Fruit fly (Drosophila melanogaster): ENCODE measurements around the gene CG1722.

CG1722 gene

dm6 chrX:21251048-21251447 lies at the start of gene CG1722:
TSS of gene CG1722 (minus strand) at chrX:21251148.
- TF ChIP-seq CG17801 (GFP tag; optimal IDR thresholded peaks at IDR 0.05; ENCODE audit: partially characterized antibody) = no peak

dm6 chrX:21285001-21285400 lies 34.1 kb upstream of the CG1722 start, which contains the start of gene CG1494:
TSS of gene CG1494 (plus strand) at chrX:21285301.
- TF ChIP-seq CG17801 (GFP tag; optimal IDR thresholded peaks at IDR 0.05; ENCODE audit: partially characterized antibody) = no peak

DNA sequence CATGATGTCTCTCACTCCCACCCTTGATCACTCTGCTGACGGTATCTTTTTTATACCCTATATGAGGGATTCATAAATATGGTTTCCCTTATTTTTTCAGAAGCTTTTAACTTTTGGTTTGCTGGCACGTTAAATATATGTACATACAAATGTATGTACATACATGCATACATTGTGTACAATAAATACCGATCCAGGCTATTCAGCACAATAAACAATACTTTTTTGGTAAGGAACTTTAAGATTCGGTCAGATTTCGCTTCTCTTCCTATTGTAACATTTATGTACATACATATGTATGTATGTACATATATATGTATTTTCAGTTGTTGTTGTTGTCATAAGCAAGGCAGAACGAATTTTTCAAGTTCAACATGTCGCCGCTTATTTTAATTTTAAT lies 31.1 kb upstream of the CG1722 start:
- no peak for TF ChIP-seq CG17801 (GFP tag; optimal IDR thresholded peaks at IDR 0.05; ENCODE audit: partially characterized antibody)

DNA sequence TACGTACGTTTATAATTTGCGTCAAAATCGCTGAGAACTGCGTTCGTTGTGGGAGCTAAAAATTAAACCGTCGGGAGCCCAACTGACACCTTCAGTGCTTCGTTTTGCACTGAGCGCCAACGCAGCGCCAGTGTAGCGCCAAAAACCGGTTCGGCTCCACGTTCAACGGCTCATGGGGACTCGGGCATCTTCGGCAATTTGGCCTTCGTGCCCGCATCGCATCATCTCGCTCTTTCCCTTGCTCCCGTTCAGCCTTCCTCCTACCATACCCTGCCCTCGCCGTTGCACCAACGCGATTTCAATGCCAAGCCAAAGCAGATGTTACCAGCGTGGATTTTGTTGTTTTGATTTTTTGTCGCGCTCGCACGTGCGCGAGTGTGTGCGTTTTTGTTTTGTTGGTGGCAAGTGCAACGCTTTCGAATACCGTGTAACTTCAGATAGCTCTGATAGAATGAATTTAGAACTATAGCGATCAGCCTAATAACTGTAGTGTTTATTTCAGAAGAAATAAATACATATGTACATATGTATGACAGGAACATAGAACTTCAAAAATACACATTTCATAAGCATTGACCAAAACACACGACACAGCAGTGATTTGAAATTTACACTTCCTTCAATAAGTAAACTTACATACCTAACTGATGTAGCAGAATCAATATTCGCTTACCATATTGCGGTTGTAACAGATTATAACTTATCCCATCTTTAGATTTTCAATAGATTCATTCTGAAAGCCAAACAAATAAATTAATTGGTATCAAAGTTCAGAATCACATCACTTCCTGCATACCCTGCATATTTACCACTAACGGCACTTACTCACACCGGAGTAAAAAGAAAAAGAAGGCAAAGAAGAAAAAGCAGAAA lies 30.3 kb upstream of the CG1722 start, which contains the start of gene Mnr:
TSS of gene Mnr (minus strand) at position 133 of the 873 bp plus-strand sequence.
- TF ChIP-seq CG17801 (GFP tag; optimal IDR thresholded peaks at IDR 0.05; ENCODE audit: partially characterized antibody) = peak; percentile 10

dm6 chrX:21280629-21281028 lies 29.7 kb upstream of the CG1722 start:
- TF ChIP-seq CG17801 (GFP tag; optimal IDR thresholded peaks at IDR 0.05; ENCODE audit: partially characterized antibody) = no peak

dm6 chrX:21279311-21279890 lies 28.5 kb upstream of the CG1722 start:
- TF ChIP-seq CG17801 (GFP tag; optimal IDR thresholded peaks at IDR 0.05; ENCODE audit: partially characterized antibody) = no peak

DNA sequence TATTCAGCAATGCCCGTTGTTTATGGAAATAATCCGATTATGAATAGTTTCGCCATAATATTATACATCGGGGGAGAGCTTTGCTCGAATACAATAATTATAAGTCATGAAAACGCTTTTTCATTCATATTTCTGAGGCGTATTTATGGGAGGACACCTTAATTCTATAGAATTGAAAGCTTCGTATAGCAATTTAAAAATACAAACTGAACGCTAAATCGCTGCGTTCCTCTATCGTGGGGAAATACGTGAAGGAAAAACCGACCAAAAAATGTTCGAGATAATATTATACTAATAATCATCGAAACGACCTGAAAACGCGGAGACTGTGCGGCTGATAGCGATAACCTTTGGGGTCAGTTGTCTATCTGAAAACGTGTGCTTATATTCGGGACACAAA lies 25.5 kb upstream of the CG1722 start:
- TF ChIP-seq CG17801 (GFP tag; optimal IDR thresholded peaks at IDR 0.05; ENCODE audit: partially characterized antibody) = no peak

- TF ChIP-seq CG17801 (GFP tag; optimal IDR thresholded peaks at IDR 0.05; ENCODE audit: partially characterized antibody) = no peak
Measured at dm6 chrX:21265391-21265790, 14.4 kb upstream of the CG1722 start.

DNA sequence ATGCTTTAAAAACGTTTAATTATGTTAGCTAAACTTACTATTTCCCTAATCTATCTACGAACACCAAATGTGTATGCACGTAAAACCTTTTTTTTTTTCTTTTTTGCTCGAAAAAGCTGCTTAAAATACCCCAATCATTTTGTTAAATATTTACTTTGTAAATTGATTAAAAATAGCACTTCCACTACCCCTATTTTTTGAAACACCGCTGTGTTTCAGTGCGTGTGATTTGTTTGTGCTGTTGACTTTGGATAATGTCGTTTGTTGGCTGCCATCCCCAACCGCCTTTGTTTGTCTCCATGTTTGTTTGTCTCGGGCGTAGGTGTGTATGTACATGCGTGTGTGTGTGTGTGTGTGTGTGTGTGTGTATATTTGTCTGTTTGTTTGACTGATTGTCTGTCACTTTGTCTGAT lies 9.1 kb downstream of the CG1722 start:
- TF ChIP-seq CG17801 (GFP tag; optimal IDR thresholded peaks at IDR 0.05; ENCODE audit: partially characterized antibody) = no peak

dm6 chrX:21231829-21232228 lies 19.1 kb downstream of the CG1722 start:
- no peak for TF ChIP-seq CG17801 (GFP tag; optimal IDR thresholded peaks at IDR 0.05; ENCODE audit: partially characterized antibody)

DNA sequence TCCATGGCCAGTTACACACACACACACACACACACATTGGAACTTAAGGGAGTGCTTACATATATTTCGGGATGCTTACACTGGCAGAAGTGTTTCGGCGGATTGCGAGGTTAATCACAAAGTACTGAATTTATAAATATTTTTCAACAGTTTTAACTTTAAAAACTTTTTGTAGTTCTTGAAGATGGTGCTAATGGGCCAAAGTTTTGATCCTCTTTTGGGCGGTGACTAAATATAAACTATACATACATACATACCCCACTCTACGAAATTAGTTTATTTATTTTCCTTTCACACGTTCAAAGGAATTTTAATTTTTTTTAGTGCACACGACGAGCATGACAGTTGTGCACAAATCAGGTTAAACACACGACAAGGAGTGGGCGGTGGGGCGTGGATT lies 24.6 kb downstream of the CG1722 start:
- TF ChIP-seq CG17801 (GFP tag; optimal IDR thresholded peaks at IDR 0.05; ENCODE audit: partially characterized antibody) = no peak

DNA sequence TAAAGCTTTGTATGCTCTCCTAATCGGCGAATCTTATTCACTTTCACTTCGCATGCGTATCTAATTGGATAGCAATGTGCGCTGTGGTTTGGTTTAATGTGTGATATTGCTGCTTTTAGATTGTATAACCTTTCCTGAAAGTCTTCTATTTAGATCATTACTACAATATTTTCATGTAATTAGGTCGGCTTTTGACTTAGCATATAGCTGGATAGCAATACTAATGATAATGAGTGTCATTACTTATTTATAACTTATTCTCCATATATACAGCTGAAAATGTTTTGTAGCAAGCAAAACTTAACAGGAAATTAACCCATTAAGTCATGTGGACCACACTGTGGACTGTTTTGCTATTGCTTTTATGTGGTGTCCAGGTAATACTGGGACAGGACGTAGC lies 33.4 kb downstream of the CG1722 start, which contains the start of gene CG32523:
TSS of gene CG32523 (plus strand) at position 301 of the 400 bp plus-strand sequence.
- no peak for TF ChIP-seq CG17801 (GFP tag; optimal IDR thresholded peaks at IDR 0.05; ENCODE audit: partially characterized antibody)

- no peak for TF ChIP-seq CG17801 (GFP tag; optimal IDR thresholded peaks at IDR 0.05; ENCODE audit: partially characterized antibody)
Measured at dm6 chrX:21203241-21203640, 47.7 kb downstream of the CG1722 start, which contains the start of gene CG1724. TSS of gene CG1724 (minus strand) at chrX:21203341.

Measured in ovary, adult (tissue).